Worm (Caenorhabditis elegans) whole organism, young adult: ENCODE measurements around the gene C54C6.11.

Experiments
- B0261.1 ChIP-seq: sonication (generic microtip); optimal IDR thresholded peaks from 2 replicates; lab custom pipeline; 2016; ENCODE audit warnings: mild to moderate bottlenecking, missing genetic modification characterization, moderate library complexity, missing compliant biosample characterization
- F23B12.7 ChIP-seq: sonication (generic microtip); optimal IDR thresholded peaks from 2 replicates; lab custom pipeline; 2017; ENCODE audit warnings: missing genetic modification characterization, mild to moderate bottlenecking, missing compliant biosample characterization, antibody characterized with exemption, moderate library complexity; ENCODE audit not compliant: insufficient read depth
- ceh-27 ChIP-seq: fragments of 200-800 bp; sonication (Bioruptor generic); optimal IDR thresholded peaks from 2 replicates; lab custom pipeline; 2018; ENCODE audit warnings: mild to moderate bottlenecking, missing genetic modification characterization, moderate library complexity, missing compliant biosample characterization
- ekl-4 ChIP-seq: fragments of 200-800 bp; sonication (Bioruptor generic); IDR thresholded peaks from 2 replicates; pipeline ENCODE4 v1.3.6; 2022; ENCODE audit warnings: missing genetic modification reagents, missing genetic modification characterization, missing compliant biosample characterization
- mes-4 ChIP-seq: sonication (generic microtip); optimal IDR thresholded peaks from 2 replicates; lab custom pipeline; 2016; ENCODE audit warnings: missing genotype, missing genetic modification characterization, missing compliant biosample characterization
- nfya-1 ChIP-seq: sonication (generic microtip); optimal IDR thresholded peaks from 2 replicates; lab custom pipeline; 2017; ENCODE audit warnings: antibody characterized with exemption, missing compliant biosample characterization, missing genetic modification characterization, borderline replicate concordance; ENCODE audit not compliant: insufficient read depth
- nhr-179 ChIP-seq: sonication (generic microtip); optimal IDR thresholded peaks from 2 replicates; lab custom pipeline; 2016; ENCODE audit warnings: mild to moderate bottlenecking, missing genetic modification characterization, missing compliant biosample characterization
- rec-8 ChIP-seq, 2 experiments: sonication (generic microtip); optimal IDR thresholded peaks; 2 replicates each; lab custom pipeline; 2016; ENCODE audit warnings: mild to moderate bottlenecking in 2 of 2, missing genetic modification characterization in 2 of 2, missing genetic modification reagents in 2 of 2, missing genotype in 2 of 2, missing biosample characterization in 1 of 2, missing compliant biosample characterization in 1 of 2, moderate library complexity in 1 of 2
- unc-62 ChIP-seq: fragments of 150-350 bp; optimal IDR thresholded peaks from 2 replicates; lab custom pipeline; 2014; ENCODE audit warnings: missing biosample characterization, missing genetic modification reagents, missing genetic modification characterization
- ztf-25 ChIP-seq: fragments of 200-800 bp; sonication (Bioruptor generic); IDR thresholded peaks from 2 replicates; pipeline ENCODE4 v1.3.6; 2022; ENCODE audit warnings: missing genetic modification reagents, missing genetic modification characterization, missing compliant biosample characterization

DNA sequence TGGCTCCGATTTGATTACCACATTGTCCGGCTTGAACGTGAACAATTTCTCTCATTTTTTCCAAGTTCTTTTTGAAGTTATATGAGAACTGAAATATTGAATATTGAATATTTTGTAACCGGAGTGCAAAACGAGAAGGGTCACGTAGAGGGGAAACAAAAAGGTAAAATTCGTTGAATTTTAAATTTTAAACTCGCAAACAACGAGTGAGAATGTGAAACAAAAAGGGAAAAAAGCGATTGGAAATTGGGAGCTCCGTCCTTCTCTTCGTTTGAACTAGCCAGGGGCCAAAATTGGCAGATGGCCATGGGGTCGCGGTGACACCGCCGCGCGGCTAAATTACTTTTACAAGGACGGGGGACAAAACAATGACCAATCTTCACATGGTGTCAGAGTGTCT lies 6.6 kb upstream of the C54C6.11 start, which contains the start of gene ben-1:
- TF ChIP-seq ceh-27: no peak
- TF ChIP-seq mes-4: no peak
- no peak for TF ChIP-seq B0261.1 (tag; lab: Kevin White, UChicago)
- no peak for TF ChIP-seq unc-62 (GFP tag; lab: Kevin White, UChicago)
- TF ChIP-seq nhr-179 (tag; lab: Kevin White, UChicago): no peak
- TF ChIP-seq nfya-1 (tag; lab: Kevin White, UChicago): no peak
- no peak for TF ChIP-seq ztf-25 (GFP tag; lab: Robert Waterston, UW)
- TF ChIP-seq ekl-4 (GFP tag; lab: Robert Waterston, UW): no peak
- no peak for TF ChIP-seq rec-8 (tag; optimal IDR thresholded peaks at IDR 0.05; lab: Kevin White, UChicago)
- TF ChIP-seq F23B12.7 (tag; lab: Kevin White, UChicago): no peak
